Fruit fly (Drosophila melanogaster): ENCODE data around the gene CG31097.

The CG31097 gene

dm6 chr3R:25297678-25298077 lies at the start of gene CG31097:
CG31097 (minus strand) TSS chr3R:25297778.
- TF ChIP-seq fkh (GFP tag; optimal IDR thresholded peaks at IDR 0.05), result no peak
- TF ChIP-seq eg (GFP tag; IDR thresholded peaks at IDR 0.05), result no peak
- TF ChIP-seq dac (GFP tag; optimal IDR thresholded peaks at IDR 0.05), result no peak
- no peak for TF ChIP-seq Hr39 (GFP tag; optimal IDR thresholded peaks at IDR 0.05)
- no peak for TF ChIP-seq CG11902 (GFP tag; optimal IDR thresholded peaks at IDR 0.05)
- TF ChIP-seq CG6792 (GFP tag; optimal IDR thresholded peaks at IDR 0.05), result no peak

DNA sequence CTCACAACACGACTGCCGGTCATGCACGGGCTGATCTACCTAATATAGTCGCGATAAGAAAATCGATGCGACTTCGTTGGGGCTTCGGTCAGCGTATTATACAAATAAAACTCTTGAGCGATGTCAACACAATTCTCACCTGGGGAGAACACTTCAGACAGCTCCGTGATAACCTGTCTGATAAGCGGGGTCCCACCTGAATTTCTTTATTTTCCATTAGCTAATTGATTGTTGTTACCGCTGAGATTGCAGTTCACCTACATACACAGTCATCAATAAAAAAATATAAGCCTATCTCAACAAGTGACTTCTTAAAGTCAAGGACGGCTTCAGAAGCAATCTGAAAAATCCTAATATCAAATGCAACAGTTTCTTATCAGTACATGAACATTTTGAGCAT lies 49.3 kb upstream of the CG31097 start, which contains the start of gene tobi:
tobi (minus strand) TSS at position 23 of the 400 bp plus-strand sequence.
- TF ChIP-seq salr (GFP tag; optimal IDR thresholded peaks at IDR 0.05), result no peak
- no peak for TF ChIP-seq CG7368 (GFP tag; optimal IDR thresholded peaks at IDR 0.05)
- TF ChIP-seq CG16779 (tag; optimal IDR thresholded peaks at IDR 0.05), result no peak
- TF ChIP-seq net (GFP tag; optimal IDR thresholded peaks at IDR 0.05), result no peak
- TF ChIP-seq CG4318 (GFP tag; optimal IDR thresholded peaks at IDR 0.05), result no peak
- TF ChIP-seq CG6808 (GFP tag; optimal IDR thresholded peaks at IDR 0.05), result no peak
- no peak for TF ChIP-seq CG11294 (GFP tag; IDR thresholded peaks at IDR 0.05)
- no peak for TF ChIP-seq CG6276 (GFP tag; optimal IDR thresholded peaks at IDR 0.05)
- TF ChIP-seq CG31627 (GFP tag; optimal IDR thresholded peaks at IDR 0.05), result no peak
- TF ChIP-seq fkh (GFP tag; optimal IDR thresholded peaks at IDR 0.05), result no peak
- TF ChIP-seq Sox14 (GFP tag; optimal IDR thresholded peaks at IDR 0.05), result no peak
- TF ChIP-seq spab (GFP tag; optimal IDR thresholded peaks at IDR 0.05), result no peak
- TF ChIP-seq CG8319 (GFP tag; optimal IDR thresholded peaks at IDR 0.05), result no peak
- TF ChIP-seq Hr39 (GFP tag; optimal IDR thresholded peaks at IDR 0.05), result no peak

dm6 chr3R:25339952-25340351 lies 42.4 kb upstream of the CG31097 start, which contains the start of gene rha:
rha (plus strand) TSS chr3R:25340252.
- TF ChIP-seq Blimp-1 (GFP tag; optimal IDR thresholded peaks at IDR 0.05) (no peak), Smox (GFP tag; optimal IDR thresholded peaks at IDR 0.05) (no peak), CG8632 (GFP tag; optimal IDR thresholded peaks at IDR 0.05) (no peak), CG6792 (GFP tag; optimal IDR thresholded peaks at IDR 0.05) (no peak), CG6808 (GFP tag; optimal IDR thresholded peaks at IDR 0.05) (no peak), svp (GFP tag) (no peak), topi (GFP tag; optimal IDR thresholded peaks at IDR 0.05) (no peak), achi (GFP tag; optimal IDR thresholded peaks at IDR 0.05) (no peak), ss (GFP tag; optimal IDR thresholded peaks at IDR 0.05) (no peak), CG16779 (tag; optimal IDR thresholded peaks at IDR 0.05) (no peak), Sox102F (GFP tag; optimal IDR thresholded peaks at IDR 0.05) (no peak), CG10631 (GFP tag; optimal IDR thresholded peaks at IDR 0.05) (no peak), dac (GFP tag; optimal IDR thresholded peaks at IDR 0.05) (no peak), fd85E (GFP tag; optimal IDR thresholded peaks at IDR 0.05) (no peak), CG9139 (GFP tag; optimal IDR thresholded peaks at IDR 0.05) (no peak), eg (GFP tag; IDR thresholded peaks at IDR 0.05) (no peak), Eip75B (GFP tag; optimal IDR thresholded peaks at IDR 0.05) (no peak)

DNA sequence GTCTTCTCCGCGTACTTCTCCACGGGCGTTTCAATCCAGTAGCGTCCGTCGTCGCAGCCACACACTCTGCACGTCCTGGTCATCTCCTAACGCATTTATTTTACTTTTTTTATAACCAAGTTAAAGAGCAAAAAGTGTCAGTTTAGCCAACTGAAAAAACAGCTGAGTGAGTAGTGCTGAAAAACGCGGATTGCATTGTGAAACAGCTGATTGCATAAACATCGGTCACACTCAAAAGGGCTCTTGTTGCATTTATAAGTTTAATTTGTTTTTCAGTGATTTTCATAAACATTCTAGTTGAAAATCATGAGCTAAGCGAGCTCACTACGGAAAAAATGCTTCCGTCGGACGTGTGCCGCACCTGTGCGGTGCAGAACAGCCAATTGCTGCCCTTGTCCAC lies 37.5 kb upstream of the CG31097 start, which contains the start of the genes CG10669 and CG11902:
CG10669 (minus strand) TSS at position 179 of the 400 bp plus-strand sequence.
CG11902 (plus strand) TSS at position 193 of the 400 bp plus-strand sequence.
- no peak for TF ChIP-seq Met (GFP tag; optimal IDR thresholded peaks at IDR 0.05)
- no peak for TF ChIP-seq Ets96B (tag; optimal IDR thresholded peaks at IDR 0.05)
- TF ChIP-seq CG34406 (GFP tag; optimal IDR thresholded peaks at IDR 0.05), result no peak
- TF ChIP-seq ss (GFP tag; optimal IDR thresholded peaks at IDR 0.05), result no peak
- no peak for TF ChIP-seq Gug (GFP tag; IDR thresholded peaks at IDR 0.05)
- TF ChIP-seq net (GFP tag; optimal IDR thresholded peaks at IDR 0.05), result no peak
- TF ChIP-seq lz (GFP tag; optimal IDR thresholded peaks at IDR 0.05), result no peak
